Worm (Caenorhabditis elegans): Measurements from ENCODE around the gene C34E10.10.

Gene C34E10.10

DNA sequence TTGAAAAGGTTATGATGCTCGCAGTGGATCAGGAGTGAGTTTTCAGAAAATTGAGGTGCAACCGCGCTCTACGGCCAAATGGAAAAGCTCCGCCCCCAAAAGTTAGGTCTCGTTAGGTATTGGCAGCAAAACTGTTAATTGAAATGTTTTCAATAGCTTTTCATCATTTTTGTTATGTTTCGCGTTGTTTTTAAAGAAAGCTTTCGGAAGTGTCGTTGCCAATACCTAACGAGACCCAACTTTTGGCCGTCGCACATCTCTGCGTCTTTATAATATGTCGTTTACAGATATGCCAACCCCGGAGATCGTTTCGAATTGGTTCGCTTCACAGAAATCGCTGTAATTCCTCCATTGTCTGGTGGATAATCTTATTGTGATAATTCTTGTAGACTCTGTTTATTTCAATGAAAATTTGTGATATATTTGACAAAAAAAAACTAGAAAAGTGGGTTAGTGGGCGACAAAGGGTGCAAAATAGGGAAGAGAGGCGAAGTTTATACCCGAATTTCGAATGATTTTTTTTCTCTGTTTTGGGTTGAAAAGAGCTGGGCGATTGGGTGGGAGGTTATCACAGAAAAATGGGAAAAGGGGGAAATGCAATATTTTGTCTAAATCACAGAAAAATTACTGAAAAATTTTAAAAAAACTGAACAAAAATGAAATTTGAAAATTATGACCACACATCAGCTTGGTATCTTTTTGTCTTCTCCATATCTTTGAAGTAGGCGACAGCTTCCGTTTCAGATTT is 31.2 kb downstream of the C34E10.10 start:
- TF ChIP-seq lin-26 (GFP tag; IDR thresholded peaks at IDR 0.05), result peak; percentile 62; the same call in 1 of the 2 replicates
- peak; percentile 58 for TF ChIP-seq athp-1 (tag; optimal IDR thresholded peaks at IDR 0.05)
- 0 out of 2 replicates have a peak, but pooled peaks have one; percentile 12 for TF ChIP-seq cebp-1 (GFP tag; IDR thresholded peaks at IDR 0.05)
- TF ChIP-seq cebp-1 (tag; optimal IDR thresholded peaks at IDR 0.05), result peak; percentile 68
- TF ChIP-seq nfya-1 (tag; optimal IDR thresholded peaks at IDR 0.05; ENCODE audit: borderline replicate concordance, insufficient read depth), result no peak
- peak; percentile 69 for TF ChIP-seq tlf-1 (GFP tag; optimal IDR thresholded peaks at IDR 0.05)
- TF ChIP-seq aptf-3 (GFP tag; IDR thresholded peaks at IDR 0.05), result peak; percentile 7; the same call in 1 of the 2 replicates
- no peak for TF ChIP-seq ztf-6 (GFP tag; IDR thresholded peaks at IDR 0.05)
- TF ChIP-seq lin-40 (tag; optimal IDR thresholded peaks at IDR 0.05), result peak; percentile 50
- no peak for TF ChIP-seq unc-130 (GFP tag; optimal IDR thresholded peaks at IDR 0.05)
- peak; percentile 42 for TF ChIP-seq nhr-80 (tag; optimal IDR thresholded peaks at IDR 0.05)
- TF ChIP-seq F52B5.7 (tag; optimal IDR thresholded peaks at IDR 0.05), result peak; percentile 11
- peak; percentile 11 for TF ChIP-seq zim-3 (tag; optimal IDR thresholded peaks at IDR 0.05)
- TF ChIP-seq him-1 (tag; optimal IDR thresholded peaks at IDR 0.05), result peak; percentile 99
- TF ChIP-seq nhr-90 (tag; optimal IDR thresholded peaks at IDR 0.05), result peak; percentile 87
- peak; percentile 68 for TF ChIP-seq B0336.3 (GFP tag; IDR thresholded peaks at IDR 0.05)
- peak; percentile 73 for TF ChIP-seq atf-7 (tag; optimal IDR thresholded peaks at IDR 0.05)
- TF ChIP-seq mcd-1 (GFP tag; IDR thresholded peaks at IDR 0.05), result peak; percentile 75
- TF ChIP-seq lin-54 (GFP tag; optimal IDR thresholded peaks at IDR 0.05), result peak; percentile 28
- 0 out of 2 replicates have a peak, but pooled peaks have one; percentile 57 for TF ChIP-seq madf-3 (GFP tag; IDR thresholded peaks at IDR 0.05)
- TF ChIP-seq attf-6 (GFP tag; IDR thresholded peaks at IDR 0.05), result no peak
- TF ChIP-seq chd-7 (tag; optimal IDR thresholded peaks at IDR 0.05), result peak; percentile 61
- no peak for TF ChIP-seq F39B2.1 (GFP tag; IDR thresholded peaks at IDR 0.05)
- peak; percentile 63 for TF ChIP-seq madf-10 (tag; optimal IDR thresholded peaks at IDR 0.05)
- TF ChIP-seq tbp1 (GFP tag; optimal IDR thresholded peaks at IDR 0.05), result peak; percentile 8
- TF ChIP-seq ekl-4 (GFP tag; IDR thresholded peaks at IDR 0.05), result peak; percentile 56; the same call in 1 of the 2 replicates
- TF ChIP-seq Y53G8AR.9 (GFP tag; conservative IDR thresholded peaks at IDR 0.05), result peak; percentile 77
- no peak for TF ChIP-seq T26A5.8 (tag; optimal IDR thresholded peaks at IDR 0.05)
- TF ChIP-seq Y67H2A.10 (GFP tag; conservative IDR thresholded peaks at IDR 0.05), result no peak
- TF ChIP-seq egl-44 (GFP tag; IDR thresholded peaks at IDR 0.05), result no peak; the same call in 1 of the 2 replicates
- peak; percentile 25 for TF ChIP-seq ceh-27 (GFP tag; optimal IDR thresholded peaks at IDR 0.05)
- peak; percentile 26; the same call in 1 of the 2 replicates for TF ChIP-seq hmg-1.2 (GFP tag; IDR thresholded peaks at IDR 0.05)
- no peak for TF ChIP-seq unc-62 (GFP tag; optimal IDR thresholded peaks at IDR 0.05)
- peak; percentile 83 for TF ChIP-seq nfyb-1 (GFP tag; IDR thresholded peaks at IDR 0.05)
- TF ChIP-seq Y56A3A.18 (GFP tag; IDR thresholded peaks at IDR 0.05), result peak; percentile 56; the same call in 1 of the 2 replicates
- TF ChIP-seq ZK185.1 (tag; optimal IDR thresholded peaks at IDR 0.05; ENCODE audit: poor library complexity, severe bottlenecking), result peak; percentile 45
- TF ChIP-seq T07F8.4 (tag; optimal IDR thresholded peaks at IDR 0.05), result no peak
- no peak for TF ChIP-seq ama-1 (optimal IDR thresholded peaks at IDR 0.05)
- peak in 1 of 2 experiments; percentile 4 for TF ChIP-seq ama-1 (GFP tag; optimal IDR thresholded peaks at IDR 0.05)
- TF ChIP-seq snpc-4 (GFP tag; optimal IDR thresholded peaks at IDR 0.05), result no peak
- no peak for TF ChIP-seq snpc-4 (tag; optimal IDR thresholded peaks at IDR 0.05)
- TF ChIP-seq F23B12.7 (tag; optimal IDR thresholded peaks at IDR 0.05; ENCODE audit: insufficient read depth), result peak; percentile 18
- no peak for TF ChIP-seq ztf-26 (tag; optimal IDR thresholded peaks at IDR 0.05)
- no peak for TF ChIP-seq ztf-28 (GFP tag; IDR thresholded peaks at IDR 0.05)
- TF ChIP-seq ceh-40 (GFP tag; IDR thresholded peaks at IDR 0.05), result no peak
- TF ChIP-seq attf-5 (GFP tag; optimal IDR thresholded peaks at IDR 0.05), result peak; percentile 40
- TF ChIP-seq ceh-58 (GFP tag; IDR thresholded peaks at IDR 0.05), result no peak
- TF ChIP-seq C06A6.2 (GFP tag; conservative IDR thresholded peaks at IDR 0.05), result no peak; the same call in 1 of the 2 replicates
